Fruit fly (Drosophila melanogaster): ENCODE data around the gene CapaR.

DNA sequence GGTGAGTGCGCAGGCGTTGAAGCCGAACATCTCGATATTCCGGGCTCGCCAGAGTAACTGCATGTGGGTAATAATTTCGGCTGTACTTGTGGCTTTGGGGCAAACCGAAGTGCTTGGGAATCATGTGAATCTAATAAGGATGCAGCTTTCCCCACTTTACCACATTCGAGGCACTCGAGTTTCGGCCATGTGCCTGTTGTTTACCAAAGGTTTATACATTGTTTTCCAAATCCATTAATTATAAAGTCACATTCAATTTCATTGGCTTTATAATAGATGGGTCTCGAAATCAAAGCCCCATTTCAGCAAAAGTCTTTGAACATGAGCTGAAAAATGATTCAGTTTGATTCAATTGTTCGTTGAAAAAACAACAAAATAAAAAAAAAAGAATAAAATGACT, 3.1 kb upstream of the CapaR start, which contains the start of gene CG7634:
- TF ChIP-seq h (GFP tag; optimal IDR thresholded peaks at IDR 0.05) = no peak
- no peak for TF ChIP-seq fru (GFP tag; optimal IDR thresholded peaks at IDR 0.05)
- TF ChIP-seq woc (GFP tag; optimal IDR thresholded peaks at IDR 0.05) = no peak
- TF ChIP-seq pan (optimal IDR thresholded peaks at IDR 0.05) = no peak
- TF ChIP-seq psq (GFP tag; optimal IDR thresholded peaks at IDR 0.05) = no peak
